Worm (Caenorhabditis elegans): ENCODE measurements around the gene T01B7.13.

The T01B7.13 gene

DNA sequence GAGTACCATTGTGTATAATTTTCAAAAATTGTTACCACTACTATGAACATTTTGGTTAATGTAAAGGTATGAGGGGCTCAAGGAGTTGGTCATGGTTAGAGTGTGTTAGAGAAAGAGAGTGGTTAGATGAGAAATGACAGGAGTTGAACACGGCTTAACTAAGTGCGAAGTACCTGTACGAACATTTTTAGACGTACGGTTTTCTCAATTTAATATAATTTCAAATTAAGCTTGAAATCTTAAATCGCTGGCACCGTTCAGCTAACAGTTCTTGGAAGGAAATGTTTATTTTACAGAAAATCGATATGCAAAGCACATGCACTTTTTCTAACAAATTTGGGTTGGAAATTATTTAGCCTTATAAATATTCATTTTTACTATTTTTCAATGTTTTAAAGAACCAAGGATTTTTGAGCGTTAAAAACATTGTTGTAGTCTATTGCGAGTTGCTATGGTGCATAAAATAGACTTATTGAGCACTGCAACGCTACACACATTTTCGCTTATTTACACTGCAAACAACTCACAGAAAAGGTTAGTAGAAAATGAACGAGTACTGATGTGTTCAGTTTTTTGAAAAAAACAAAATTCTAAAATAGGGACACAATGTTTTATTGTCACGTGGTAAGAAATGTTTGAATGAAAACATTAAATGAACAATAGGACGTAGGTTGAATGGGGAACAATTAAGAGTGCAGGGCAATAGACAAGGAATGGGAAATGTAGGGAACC lies 13.4 kb upstream of the T01B7.13 start, which contains the start of gene sphk-1:
Gene sphk-1 (minus strand): TSS at position 51 of the 732 bp plus-strand sequence.
- no peak for TF ChIP-seq ceh-28 (tag; optimal IDR thresholded peaks at IDR 0.05)
- peak; percentile 54 for TF ChIP-seq pha-4 (tag; optimal IDR thresholded peaks at IDR 0.05)

ce11 chrII:8703729-8704128 lies 11.5 kb upstream of the T01B7.13 start, which contains the start of gene ceh-7:
Gene ceh-7 (minus strand): TSS chrII:8703829.
- TF ChIP-seq jun-1 (tag; optimal IDR thresholded peaks at IDR 0.05), result no peak
- no peak for TF ChIP-seq lin-15B (tag; optimal IDR thresholded peaks at IDR 0.05)
- TF ChIP-seq nhr-77 (tag; optimal IDR thresholded peaks at IDR 0.05), result no peak
- no peak for TF ChIP-seq snpc-4 (tag; optimal IDR thresholded peaks at IDR 0.05)
- TF ChIP-seq nhr-43 (tag; optimal IDR thresholded peaks at IDR 0.05; ENCODE audit: poor library complexity, severe bottlenecking), result no peak
- TF ChIP-seq elt-2 (tag; optimal IDR thresholded peaks at IDR 0.05), result no peak
- no peak for TF ChIP-seq nhr-12 (tag; optimal IDR thresholded peaks at IDR 0.05)
- TF ChIP-seq ceh-28 (tag; optimal IDR thresholded peaks at IDR 0.05), result no peak
- no peak for TF ChIP-seq nhr-76 (tag; optimal IDR thresholded peaks at IDR 0.05)

DNA sequence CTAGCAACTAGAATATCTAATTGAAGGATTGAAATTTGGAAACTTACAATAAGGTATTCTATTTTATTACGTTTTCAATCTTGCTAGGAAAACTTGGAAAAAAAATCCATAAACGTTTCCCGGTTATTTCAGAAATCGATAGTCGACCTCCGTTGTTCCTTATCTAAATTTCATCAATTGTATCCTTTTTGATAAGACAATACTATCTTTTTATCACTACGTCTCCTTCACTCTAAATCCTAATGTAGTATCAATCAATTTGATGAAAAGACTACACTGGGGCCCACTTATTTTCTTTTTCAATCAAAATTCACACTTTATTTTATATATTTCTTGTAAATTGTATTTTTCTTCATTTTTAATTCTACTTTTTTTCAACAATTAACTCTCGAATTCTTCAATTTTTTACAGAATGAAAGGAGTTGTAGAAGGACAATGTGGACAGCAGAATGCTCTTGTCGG lies 10.8 kb upstream of the T01B7.13 start, which contains the start of gene prx-5:
Gene prx-5 (plus strand): TSS at position 412 of the 462 bp plus-strand sequence.
- no peak for TF ChIP-seq egl-5 (tag; optimal IDR thresholded peaks at IDR 0.05)
- no peak for TF ChIP-seq nhr-43 (tag; optimal IDR thresholded peaks at IDR 0.05; ENCODE audit: poor library complexity, severe bottlenecking)
- TF ChIP-seq elt-2 (tag; optimal IDR thresholded peaks at IDR 0.05), result peak; percentile 67
- TF ChIP-seq pqm-1 (tag; optimal IDR thresholded peaks at IDR 0.05), result peak; percentile 50
- TF ChIP-seq nhr-12 (tag; optimal IDR thresholded peaks at IDR 0.05), result no peak
- no peak for TF ChIP-seq nhr-11 (tag; optimal IDR thresholded peaks at IDR 0.05)
- TF ChIP-seq ceh-28 (tag; optimal IDR thresholded peaks at IDR 0.05), result peak; percentile 43

- TF ChIP-seq daf-12 (tag; optimal IDR thresholded peaks at IDR 0.05), result no peak
- no peak for TF ChIP-seq unc-62 (GFP tag; optimal IDR thresholded peaks at IDR 0.05)
- TF ChIP-seq nhr-23 (tag; optimal IDR thresholded peaks at IDR 0.05), result no peak
- no peak for TF ChIP-seq jun-1 (tag; optimal IDR thresholded peaks at IDR 0.05)
- TF ChIP-seq mdl-1 (tag; optimal IDR thresholded peaks at IDR 0.05), result no peak
- TF ChIP-seq nhr-43 (tag; optimal IDR thresholded peaks at IDR 0.05; ENCODE audit: poor library complexity, severe bottlenecking), result peak; percentile 19
- TF ChIP-seq ztf-4 (tag; optimal IDR thresholded peaks at IDR 0.05), result no peak
- no peak for TF ChIP-seq tbx-2 (tag; optimal IDR thresholded peaks at IDR 0.05)
- TF ChIP-seq ceh-9 (tag; optimal IDR thresholded peaks at IDR 0.05), result no peak
- TF ChIP-seq R02D3.7 (tag; optimal IDR thresholded peaks at IDR 0.05), result no peak
- TF ChIP-seq nhr-67 (tag; optimal IDR thresholded peaks at IDR 0.05), result no peak
- TF ChIP-seq lsy-12 (tag; optimal IDR thresholded peaks at IDR 0.05), result no peak
- TF ChIP-seq egl-27 (tag; optimal IDR thresholded peaks at IDR 0.05), result no peak
- TF ChIP-seq snpc-4 (tag; optimal IDR thresholded peaks at IDR 0.05), result no peak
- TF ChIP-seq sea-2 (GFP tag; optimal IDR thresholded peaks at IDR 0.05), result no peak
- no peak for TF ChIP-seq elt-1 (tag; optimal IDR thresholded peaks at IDR 0.05)
- peak; percentile 18 for TF ChIP-seq nfya-1 (tag; optimal IDR thresholded peaks at IDR 0.05; ENCODE audit: insufficient read depth)
- TF ChIP-seq nhr-11 (tag; optimal IDR thresholded peaks at IDR 0.05), result peak; percentile 25
- no peak for TF ChIP-seq zag-1 (tag; optimal IDR thresholded peaks at IDR 0.05)
- TF ChIP-seq mml-1 (tag; optimal IDR thresholded peaks at IDR 0.05), result no peak
- TF ChIP-seq ZK546.5 (tag; optimal IDR thresholded peaks at IDR 0.05), result no peak
- TF ChIP-seq nhr-25 (tag; optimal IDR thresholded peaks at IDR 0.05), result no peak
- TF ChIP-seq elt-2 (tag; optimal IDR thresholded peaks at IDR 0.05), result peak; percentile 19
- no peak for TF ChIP-seq fkh-10 (GFP tag; optimal IDR thresholded peaks at IDR 0.05)
- no peak for TF ChIP-seq ceh-28 (tag; optimal IDR thresholded peaks at IDR 0.05)
Observed at ce11 chrII:8707024-8707423, 8.2 kb upstream of the T01B7.13 start, which contains the start of gene cup-16. Gene cup-16 (plus strand): TSS chrII:8707155.

ce11 chrII:8710317-8710716 lies 4.9 kb upstream of the T01B7.13 start, which contains the start of gene srg-15:
Gene srg-15 (minus strand): TSS chrII:8710417.
- TF ChIP-seq ceh-16 (tag; optimal IDR thresholded peaks at IDR 0.05), result no peak
- TF ChIP-seq snpc-4 (tag; optimal IDR thresholded peaks at IDR 0.05), result no peak
- no peak for TF ChIP-seq nhr-11 (tag; optimal IDR thresholded peaks at IDR 0.05)
- TF ChIP-seq ama-1 (optimal IDR thresholded peaks at IDR 0.05), result no peak
- TF ChIP-seq ZK546.5 (tag; optimal IDR thresholded peaks at IDR 0.05), result no peak
- TF ChIP-seq pqm-1 (tag; optimal IDR thresholded peaks at IDR 0.05), result no peak
- no peak for TF ChIP-seq lin-15B (tag; optimal IDR thresholded peaks at IDR 0.05)
- TF ChIP-seq R02D3.7 (tag; optimal IDR thresholded peaks at IDR 0.05), result no peak
- no peak for TF ChIP-seq unc-62 (GFP tag; optimal IDR thresholded peaks at IDR 0.05)
- no peak for TF ChIP-seq fos-1 (tag; optimal IDR thresholded peaks at IDR 0.05)
- no peak for TF ChIP-seq tbx-2 (tag; optimal IDR thresholded peaks at IDR 0.05)
- no peak for TF ChIP-seq egl-5 (tag; optimal IDR thresholded peaks at IDR 0.05)
- TF ChIP-seq nhr-76 (tag; optimal IDR thresholded peaks at IDR 0.05), result no peak
- TF ChIP-seq mdl-1 (tag; optimal IDR thresholded peaks at IDR 0.05), result no peak
- no peak for TF ChIP-seq ceh-82 (tag; optimal IDR thresholded peaks at IDR 0.05)
- TF ChIP-seq nhr-23 (tag; optimal IDR thresholded peaks at IDR 0.05), result no peak
